Fruit fly (Drosophila melanogaster) S2 (cell line): ENCODE data around the gene sowah.

Experiments used
- CG8478 ChIP-seq: fragments of >200 bp; optimal IDR thresholded peaks from 2 replicates; lab custom pipeline; 2018
- CTCF ChIP-seq, 2 experiments: fragments of >200 bp; optimal IDR thresholded peaks; 2 replicates each; lab custom pipeline; 2018

The sowah gene

DNA sequence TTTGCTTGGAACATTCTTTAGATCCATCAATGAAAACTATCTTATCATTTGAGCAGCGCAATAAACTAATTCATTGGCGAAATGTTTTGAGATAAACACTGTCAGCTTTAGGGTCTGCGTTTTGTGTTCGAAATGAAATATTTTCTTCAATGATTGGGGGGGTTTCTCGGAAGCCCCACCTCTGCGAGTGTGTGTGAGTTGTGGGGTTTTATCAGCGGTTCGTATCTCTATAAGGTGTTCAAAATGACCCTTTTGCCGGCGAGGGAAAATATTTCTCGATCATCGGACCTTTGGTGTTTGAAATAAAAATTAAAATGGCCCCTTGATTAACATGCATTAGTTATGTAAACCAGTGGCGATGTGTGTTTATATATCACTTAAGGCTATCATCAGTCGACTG, 12.6 kb upstream of the sowah start:
- TF ChIP-seq CTCF (optimal IDR thresholded peaks at IDR 0.05; lab: Kevin White, UChicago) = no peak
- TF ChIP-seq CG8478 (lab: Kevin White, UChicago) = no peak

DNA sequence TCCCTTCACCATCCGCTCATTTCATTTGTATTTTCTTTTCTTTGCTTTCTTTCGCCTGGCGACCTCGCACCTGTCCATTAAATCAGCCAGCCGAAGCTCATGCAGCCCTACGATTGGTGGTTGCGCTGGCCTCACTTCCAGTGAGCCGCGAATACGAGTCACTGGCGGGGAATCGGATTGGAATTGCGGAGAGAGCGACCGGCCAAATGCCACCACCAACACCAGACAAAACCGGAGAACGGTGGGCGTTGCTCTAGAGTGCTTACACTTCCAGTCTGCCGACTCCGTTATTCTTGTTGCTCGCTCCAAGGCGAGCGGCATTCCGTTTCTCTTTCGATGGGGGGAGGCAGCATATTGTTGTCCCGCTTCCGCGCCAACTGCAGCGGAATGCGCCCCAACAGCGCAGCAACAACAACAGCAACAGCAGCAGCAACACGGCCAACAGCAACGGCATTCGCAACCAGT, 7.9 kb upstream of the sowah start, which contains the start of gene ara:
ara (plus strand) TSS at position 461 of the 465 bp plus-strand sequence.
- TF ChIP-seq CTCF (optimal IDR thresholded peaks at IDR 0.05; lab: Kevin White, UChicago) = no peak
- TF ChIP-seq CG8478 (lab: Kevin White, UChicago) = no peak

- TF ChIP-seq CG8478 (lab: Kevin White, UChicago) = no peak
- no peak for TF ChIP-seq CTCF (optimal IDR thresholded peaks at IDR 0.05; lab: Kevin White, UChicago)
Measured at dm6 chr3L:12574867-12575266, 2.5 kb upstream of the sowah start.

DNA sequence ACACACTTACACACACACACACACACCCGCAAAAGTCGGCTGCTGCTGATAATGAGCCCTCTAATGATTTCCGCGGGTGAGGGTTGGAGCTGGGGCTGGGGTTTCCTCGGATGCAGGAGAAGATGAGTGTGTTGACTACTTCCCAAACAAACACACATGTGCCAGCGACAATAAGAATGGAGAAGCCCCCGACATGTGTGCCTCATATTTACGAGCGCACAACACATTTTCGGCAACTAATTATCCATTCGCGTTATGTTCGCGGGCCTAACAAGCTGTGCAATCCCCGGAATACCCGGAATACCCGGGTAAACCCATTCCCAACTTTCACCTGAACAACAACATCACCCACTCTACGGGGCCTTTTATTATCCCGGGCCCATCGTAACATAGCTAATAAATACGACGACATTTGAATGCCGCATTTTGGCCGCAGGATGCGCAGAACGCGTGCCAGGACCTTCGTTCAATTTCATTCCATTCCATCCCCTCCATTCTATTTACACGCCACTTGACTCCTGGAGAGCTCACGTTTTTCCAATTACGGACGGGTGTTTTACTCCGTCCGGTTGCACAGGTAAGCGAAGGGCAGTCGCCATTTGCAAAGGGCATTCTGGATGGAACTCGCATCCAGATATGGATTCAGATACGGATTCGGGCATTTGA, 6.1 kb downstream of the sowah start:
- no peak for TF ChIP-seq CTCF (optimal IDR thresholded peaks at IDR 0.05; lab: Kevin White, UChicago)
- TF ChIP-seq CG8478 (lab: Kevin White, UChicago) = no peak

dm6 chr3L:12565422-12565821, 6.9 kb downstream of the sowah start:
- TF ChIP-seq CG8478 (lab: Kevin White, UChicago) (no peak), CTCF (optimal IDR thresholded peaks at IDR 0.05; lab: Kevin White, UChicago) (no peak)

dm6 chr3L:12564979-12565378, 7.4 kb downstream of the sowah start:
- TF ChIP-seq CG8478 (lab: Kevin White, UChicago) (no peak), CTCF (optimal IDR thresholded peaks at IDR 0.05; lab: Kevin White, UChicago) (no peak)

- TF ChIP-seq CG8478 (lab: Kevin White, UChicago) = no peak
- TF ChIP-seq CTCF (optimal IDR thresholded peaks at IDR 0.05; lab: Kevin White, UChicago) = no peak
Measured at dm6 chr3L:12564284-12564683, 8.1 kb downstream of the sowah start.

DNA sequence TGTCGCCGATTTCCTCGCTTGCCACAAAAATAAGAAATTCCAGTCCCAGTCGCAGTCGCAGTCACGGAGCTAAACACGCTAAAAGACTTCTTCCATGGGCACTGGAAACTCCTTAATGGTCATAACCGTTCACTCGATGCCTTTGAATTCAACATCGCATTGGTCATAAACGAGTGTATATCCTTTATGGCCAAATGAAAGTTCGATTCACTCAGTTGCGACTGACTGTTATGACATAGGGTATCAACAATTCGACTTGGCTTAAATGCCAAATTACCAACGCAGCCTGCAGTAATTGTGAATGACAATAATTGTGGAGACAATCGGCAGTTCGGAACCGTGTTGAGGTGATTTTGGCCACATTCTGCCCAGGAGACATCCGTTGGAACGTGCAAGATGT, 13.1 kb downstream of the sowah start:
- TF ChIP-seq CTCF (optimal IDR thresholded peaks at IDR 0.05; lab: Kevin White, UChicago) = no peak
- TF ChIP-seq CG8478 (lab: Kevin White, UChicago) = no peak

DNA sequence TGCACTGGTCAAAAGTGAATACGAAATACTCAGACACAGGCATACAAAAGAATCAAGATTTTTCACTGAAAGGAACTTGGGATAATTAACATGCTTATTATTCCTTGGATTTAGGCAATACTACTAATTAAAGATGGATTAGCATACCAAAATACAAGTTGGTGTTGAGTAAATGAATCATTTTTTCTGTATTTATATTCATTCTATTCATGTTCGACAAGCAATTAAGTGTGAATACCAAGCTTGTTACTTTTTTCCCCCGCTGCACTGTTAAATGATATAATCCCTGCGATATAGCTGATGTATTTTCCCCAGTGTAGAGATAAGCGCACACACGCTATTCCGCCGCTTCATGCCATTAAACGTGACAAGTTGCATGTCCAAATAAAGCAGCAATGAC, 14.6 kb downstream of the sowah start:
- TF ChIP-seq CTCF (optimal IDR thresholded peaks at IDR 0.05; lab: Kevin White, UChicago) (no peak), CG8478 (lab: Kevin White, UChicago) (no peak)

DNA sequence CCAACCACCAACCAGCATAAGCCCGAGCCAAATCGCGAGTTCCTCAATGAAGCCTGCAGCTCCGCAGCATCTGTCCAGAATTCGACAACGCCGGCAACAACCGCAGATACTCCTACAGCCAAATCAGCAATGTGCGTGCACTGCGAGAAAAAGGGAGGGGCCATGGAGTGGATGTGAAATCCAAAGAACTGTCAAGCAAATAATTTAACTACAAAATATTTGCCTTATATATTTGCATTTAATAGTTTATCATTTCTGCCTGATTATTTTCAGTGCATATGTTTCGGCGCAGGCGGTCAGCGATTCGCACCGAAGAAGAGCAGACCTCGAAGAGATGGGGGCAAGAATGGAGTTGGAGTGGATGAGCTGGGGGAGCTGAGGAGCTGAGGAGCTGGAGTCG, 20.7 kb downstream of the sowah start:
- TF ChIP-seq CTCF (optimal IDR thresholded peaks at IDR 0.05; lab: Kevin White, UChicago) (no peak), CG8478 (lab: Kevin White, UChicago) (no peak)

- TF ChIP-seq CTCF (optimal IDR thresholded peaks at IDR 0.05; lab: Kevin White, UChicago) (no peak), CG8478 (lab: Kevin White, UChicago) (no peak)
Measured at dm6 chr3L:12549471-12549870, 22.9 kb downstream of the sowah start.

dm6 chr3L:12537123-12537522, 35.2 kb downstream of the sowah start, which contains the start of gene CG4069:
TSS of gene CG4069 (minus strand) at chr3L:12537315.
- no peak for TF ChIP-seq CTCF (optimal IDR thresholded peaks at IDR 0.05; lab: Kevin White, UChicago)
- no peak for TF ChIP-seq CG8478 (lab: Kevin White, UChicago)

dm6 chr3L:12534318-12534717, 38.0 kb downstream of the sowah start, which contains the start of gene Pmm2:
TSS of gene Pmm2 (plus strand) at chr3L:12534590.
- TF ChIP-seq CTCF (optimal IDR thresholded peaks at IDR 0.05; lab: Kevin White, UChicago) = peak in 1 of 2 experiments; percentile 17
- TF ChIP-seq CG8478 (lab: Kevin White, UChicago) = no peak

DNA sequence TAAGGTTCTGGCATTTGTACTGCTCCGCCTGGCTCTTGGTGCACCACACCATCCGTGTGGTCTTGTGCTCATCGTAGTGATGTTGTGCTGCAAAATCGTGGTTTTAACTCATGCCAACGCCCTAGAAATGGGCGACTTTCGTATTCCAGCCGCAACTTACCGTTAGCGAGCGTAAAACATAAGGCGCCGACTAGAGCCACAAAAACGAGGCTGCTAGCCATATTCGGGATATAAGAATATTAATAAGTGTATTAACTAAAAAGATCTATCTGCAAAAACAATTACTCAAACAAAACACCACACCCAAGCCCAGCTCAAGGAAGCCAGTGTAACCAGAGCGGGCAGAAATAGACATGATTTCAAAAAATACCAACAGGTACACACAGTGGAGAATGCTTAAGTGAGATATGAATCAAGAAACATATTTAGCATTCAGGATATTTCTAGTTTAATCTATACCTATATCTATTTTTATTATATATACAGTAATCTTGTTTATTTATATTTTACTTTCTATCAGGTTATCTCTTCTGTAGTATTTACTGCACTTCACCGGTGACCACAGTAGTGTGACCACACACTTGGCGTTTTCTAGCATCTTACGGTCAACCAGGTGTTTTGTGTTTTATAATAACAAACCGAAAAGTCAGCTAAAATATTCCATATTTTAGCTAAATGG, 38.8 kb downstream of the sowah start, which contains the start of the genes Tsf2 and CG34242:
Tsf2 (minus strand) TSS at position 333 of the 679 bp plus-strand sequence.
CG34242 (plus strand) TSS at position 605 of the 679 bp plus-strand sequence.
- TF ChIP-seq CG8478 (lab: Kevin White, UChicago) (no peak), CTCF (optimal IDR thresholded peaks at IDR 0.05; lab: Kevin White, UChicago) (no peak)

DNA sequence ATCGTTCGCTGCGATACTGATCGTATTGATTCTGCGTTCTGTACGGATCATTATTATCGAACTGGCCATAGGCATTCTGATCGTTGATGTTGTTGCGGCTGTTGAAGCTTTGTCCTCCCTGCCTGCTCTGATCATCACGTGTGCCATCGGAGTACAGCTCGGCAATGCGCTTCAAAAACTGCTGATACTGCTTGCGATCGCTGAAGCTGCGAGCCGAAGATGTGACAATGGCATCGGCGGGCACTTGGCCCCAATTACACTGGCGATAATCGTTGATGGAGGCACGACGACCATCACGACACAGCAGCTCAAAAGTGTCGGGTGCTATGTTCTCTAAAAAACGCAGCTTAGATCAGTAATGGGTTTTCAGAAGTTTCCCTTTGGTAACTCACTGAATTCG, 40.1 kb downstream of the sowah start:
- TF ChIP-seq CTCF (optimal IDR thresholded peaks at IDR 0.05; lab: Kevin White, UChicago) (no peak), CG8478 (lab: Kevin White, UChicago) (no peak)
